Worm (Caenorhabditis elegans): Measurements from ENCODE around the gene sir-2.2.

The sir-2.2 gene

DNA sequence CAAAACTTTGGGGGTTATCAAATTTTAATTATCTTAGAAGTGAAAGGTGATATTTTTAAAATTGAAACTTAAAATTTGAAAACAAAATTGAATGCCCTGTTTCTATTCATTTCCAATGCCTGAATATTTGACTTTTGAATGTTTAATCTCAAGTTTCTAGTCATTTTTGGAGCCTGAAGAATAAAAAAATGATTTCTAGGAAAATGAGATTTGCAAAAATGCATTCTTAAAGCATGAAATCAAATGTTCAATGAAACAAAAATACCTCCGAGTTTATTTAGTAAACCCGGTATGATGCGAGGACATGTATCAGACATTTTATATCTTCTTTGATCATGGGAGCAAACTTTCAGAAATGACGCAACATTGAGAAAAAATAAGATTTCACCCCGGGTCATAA lies 51.2 kb downstream of the sir-2.2 start:
- TF ChIP-seq fkh-10 (GFP tag; optimal IDR thresholded peaks at IDR 0.05) (no peak), ceh-14 (tag; optimal IDR thresholded peaks at IDR 0.05) (no peak), dve-1 (tag; optimal IDR thresholded peaks at IDR 0.05) (no peak), pha-2 (tag; optimal IDR thresholded peaks at IDR 0.05) (no peak), hlh-13 (GFP tag; optimal IDR thresholded peaks at IDR 0.05) (no peak), rnt-1 (tag; optimal IDR thresholded peaks at IDR 0.05) (no peak), syd-9 (tag; optimal IDR thresholded peaks at IDR 0.05) (no peak)
